Worm (Caenorhabditis elegans): ENCODE data around the gene tag-65.

DNA sequence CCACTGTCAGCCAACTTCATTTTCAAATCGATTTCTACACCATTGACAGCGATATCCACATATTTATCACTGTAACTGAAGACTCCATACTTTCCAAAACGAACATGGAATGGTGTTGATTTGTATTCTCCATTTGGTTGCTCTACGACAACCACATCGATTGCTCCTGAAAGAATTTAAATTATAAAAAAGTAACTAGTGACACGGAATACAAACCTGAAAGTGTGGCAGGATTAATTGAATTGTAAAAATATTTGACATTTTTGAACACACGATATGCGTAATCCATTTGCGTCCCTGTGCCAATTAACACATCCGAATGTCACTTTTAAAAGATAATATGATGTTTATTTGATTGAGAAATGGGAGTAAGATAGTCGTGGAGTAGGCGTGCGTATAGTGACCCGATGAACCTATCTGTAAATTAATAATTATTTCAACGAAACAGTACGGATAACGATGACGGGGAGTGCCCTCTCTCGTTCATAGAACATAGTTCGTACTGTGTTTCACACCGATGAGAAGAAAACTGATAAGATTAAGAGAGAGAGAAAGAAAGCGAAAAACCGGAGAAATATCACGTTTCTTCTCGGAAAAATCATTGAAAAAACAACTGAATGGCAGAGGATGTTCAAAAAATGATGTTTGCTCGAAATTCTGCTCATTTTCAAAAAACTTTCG lies 24.5 kb downstream of the tag-65 start, which contains the start of gene lpin-1:
- TF ChIP-seq nhr-11 (tag; optimal IDR thresholded peaks at IDR 0.05) (no peak), fos-1 (tag; optimal IDR thresholded peaks at IDR 0.05) (no peak), ceh-82 (tag; optimal IDR thresholded peaks at IDR 0.05) (no peak)

Data from whole organism, L4 larva.